Worm (Caenorhabditis elegans) whole organism, L4 larva: ENCODE results near the gene his-60.

ENCODE experiments used
- fkh-10 ChIP-seq: fragments of 150-350 bp; optimal IDR thresholded peaks from 2 replicates; lab custom pipeline; 2014; ENCODE audit warnings: missing biosample characterization, missing genetic modification reagents, missing genetic modification characterization
- mdl-1 ChIP-seq, 2 experiments: fragments of 150-350 bp in 1 of 2; sonication (generic microtip) in 1 of 2; optimal IDR thresholded peaks; 2 replicates each; lab custom pipeline; 2014 to 2017; ENCODE audit warnings: missing biosample characterization in 2 of 2, missing genetic modification characterization in 2 of 2
- skn-1 ChIP-seq: fragments of 150-350 bp; optimal IDR thresholded peaks from 2 replicates; lab custom pipeline; 2014; ENCODE audit warnings: missing biosample characterization, missing genetic modification characterization
- unc-39 ChIP-seq: sonication (generic microtip); optimal IDR thresholded peaks from 2 replicates; lab custom pipeline; 2017; ENCODE audit warnings: missing biosample characterization, missing genetic modification characterization

ce11 chrIV:7497205-7497604 is 9.4 kb upstream of the his-60 start:
- TF ChIP-seq skn-1 (tag; lab: Kevin White, UChicago): no peak
- no peak for TF ChIP-seq mdl-1 (tag; optimal IDR thresholded peaks at IDR 0.05; lab: Kevin White, UChicago)
- no peak for TF ChIP-seq fkh-10 (GFP tag; lab: Kevin White, UChicago)
- no peak for TF ChIP-seq unc-39 (tag; lab: Kevin White, UChicago)
